Worm (Caenorhabditis elegans) whole organism, early embryonic: Measurements from ENCODE around the gene ncs-1.

Source experiments
- B0310.2 ChIP-seq: sonication (generic microtip); optimal IDR thresholded peaks from 2 replicates; lab custom pipeline; 2016; ENCODE audit warnings: mild to moderate bottlenecking, missing genetic modification characterization, missing compliant biosample characterization
- F13C5.2 ChIP-seq: sonication (generic microtip); optimal IDR thresholded peaks from 2 replicates; lab custom pipeline; 2017; ENCODE audit warnings: mild to moderate bottlenecking, missing genetic modification characterization, inconsistent platforms, missing compliant biosample characterization
- ets-7 ChIP-seq: sonication (generic microtip); optimal IDR thresholded peaks from 2 replicates; lab custom pipeline; 2016; ENCODE audit warnings: missing genotype, missing genetic modification characterization, missing compliant biosample characterization
- flt-1 ChIP-seq: fragments of 200-800 bp; sonication (Bioruptor generic); IDR thresholded peaks from 2 replicates; pipeline ENCODE4 v1.3.6; 2022; ENCODE audit warnings: missing genetic modification characterization, missing compliant biosample characterization
- hmbx-1 ChIP-seq: sonication (generic microtip); optimal IDR thresholded peaks from 2 replicates; lab custom pipeline; 2016; ENCODE audit warnings: mild to moderate bottlenecking, missing genetic modification characterization, missing compliant biosample characterization
- hmg-4 ChIP-seq: fragments of 200-800 bp; sonication (Bioruptor generic); optimal IDR thresholded peaks from 2 replicates; lab custom pipeline; 2018; ENCODE audit warnings: mild to moderate bottlenecking, missing genetic modification characterization, missing compliant biosample characterization
- hnd-1 ChIP-seq: sonication (generic microtip); optimal IDR thresholded peaks from 2 replicates; lab custom pipeline; 2016; ENCODE audit warnings: missing genetic modification characterization, missing compliant biosample characterization
- pes-1 ChIP-seq: fragments of 200-800 bp; sonication (Bioruptor generic); IDR thresholded peaks from 2 replicates; pipeline ENCODE4 v1.3.6; 2022; ENCODE audit warnings: missing genetic modification reagents, missing genetic modification characterization, missing compliant biosample characterization
- sea-1 ChIP-seq: fragments of 200-800 bp; sonication (Bioruptor generic); conservative IDR thresholded peaks from 2 replicates; pipeline ENCODE4 v1.3.6; 2022; ENCODE audit warnings: missing genetic modification characterization, missing compliant biosample characterization
- tbx-11 ChIP-seq: fragments of 200-800 bp; sonication (Bioruptor generic); IDR thresholded peaks from 2 replicates; pipeline ENCODE4 v1.3.6; 2022; ENCODE audit warnings: missing genetic modification characterization, missing compliant biosample characterization

The ncs-1 gene

DNA sequence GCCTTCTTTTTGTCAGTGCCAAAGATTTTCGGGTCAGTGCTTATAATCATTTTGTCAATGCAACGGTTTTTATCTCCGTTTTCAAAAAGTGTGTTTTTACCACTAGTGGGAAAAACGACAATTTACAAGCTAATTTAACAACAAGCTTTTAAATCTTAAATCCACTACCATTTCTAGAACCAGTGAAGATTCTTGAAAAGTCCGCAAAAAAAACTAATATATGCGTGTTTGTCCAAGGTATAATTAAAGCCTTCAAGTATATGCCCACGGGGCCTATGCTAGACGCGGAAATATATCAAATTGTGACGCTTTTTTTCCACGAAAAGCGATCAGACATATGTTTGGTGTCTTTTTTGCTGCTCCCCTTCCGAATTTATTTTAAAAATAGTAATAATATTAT, 50.5 kb downstream of the ncs-1 start:
- no peak for TF ChIP-seq tbx-11 (GFP tag; lab: Robert Waterston, UW)
- TF ChIP-seq flt-1: no peak
- TF ChIP-seq B0310.2 (tag; lab: Kevin White, UChicago): no peak
- TF ChIP-seq ets-7 (tag; lab: Kevin White, UChicago): no peak
- TF ChIP-seq hnd-1: no peak
- TF ChIP-seq hmbx-1: no peak
- TF ChIP-seq F13C5.2 (tag; lab: Kevin White, UChicago): no peak
- no peak for TF ChIP-seq sea-1 (GFP tag; lab: Robert Waterston, UW)
- no peak for TF ChIP-seq hmg-4 (GFP tag; lab: Kevin White, UChicago)
- no peak for TF ChIP-seq pes-1 (GFP tag; lab: Robert Waterston, UW)
